Worm (Caenorhabditis elegans) whole organism, L4 larva: Measurements from ENCODE around the gene glc-4.

ENCODE experiments used
- D1046.2 ChIP-seq: fragments of 200-800 bp; sonication (Bioruptor generic); IDR thresholded peaks from 2 replicates; pipeline ENCODE4 v1.3.6; 2022; ENCODE audit warnings: missing genetic modification characterization, missing compliant biosample characterization
- F44E2.7 ChIP-seq: fragments of 200-800 bp; sonication (Bioruptor generic); IDR thresholded peaks from 2 replicates; pipeline ENCODE4 v2.1.2; 2022; ENCODE audit warnings: missing genetic modification characterization, missing compliant biosample characterization
- F49E8.2 ChIP-seq: sonication (generic microtip); optimal IDR thresholded peaks from 2 replicates; lab custom pipeline; 2016; ENCODE audit warnings: missing compliant biosample characterization, mild to moderate bottlenecking, missing genetic modification characterization, borderline replicate concordance
- T20F7.1 ChIP-seq: fragments of 200-800 bp; sonication (Bioruptor generic); optimal IDR thresholded peaks from 2 replicates; lab custom pipeline; 2018; ENCODE audit warnings: mild to moderate bottlenecking, missing genetic modification characterization, missing compliant biosample characterization
- Y48G9A.11 ChIP-seq: fragments of 200-800 bp; sonication (Bioruptor generic); IDR thresholded peaks from 2 replicates; pipeline ENCODE4 v1.3.6; 2022; ENCODE audit warnings: missing genetic modification reagents, missing genetic modification characterization, missing compliant biosample characterization
- ZK546.5 ChIP-seq, 2 experiments: sonication (generic microtip); optimal IDR thresholded peaks; 2 replicates each; lab custom pipeline; 2017; ENCODE audit warnings: missing biosample characterization in 2 of 2, missing genetic modification characterization in 2 of 2
- aha-1 ChIP-seq: fragments of 150-350 bp; peaks from one replicate; lab custom pipeline; 2014; ENCODE audit warnings: missing biosample characterization, missing genetic modification characterization
- ama-1 ChIP-seq: fragments of 150-350 bp; optimal IDR thresholded peaks from 2 replicates; lab custom pipeline; 2014; ENCODE audit warnings: inconsistent platforms, mixed read lengths
- ceh-28 ChIP-seq: fragments of 150-350 bp; optimal IDR thresholded peaks from 2 replicates; lab custom pipeline; 2014; ENCODE audit warnings: missing biosample characterization, missing genetic modification reagents, missing genetic modification characterization
- ceh-32 ChIP-seq: sonication (generic microtip); optimal IDR thresholded peaks from 2 replicates; lab custom pipeline; 2016; ENCODE audit warnings: mild to moderate bottlenecking, missing genetic modification characterization, missing compliant biosample characterization; ENCODE audit not compliant: poor library complexity
- ces-1 ChIP-seq: fragments of 150-350 bp; sonication (generic microtip); optimal IDR thresholded peaks from 4 replicates; lab custom pipeline; 2014; ENCODE audit warnings: missing biosample characterization, missing genetic modification reagents, missing genetic modification characterization
- daf-12 ChIP-seq: fragments of 150-350 bp; optimal IDR thresholded peaks from 2 replicates; lab custom pipeline; 2014; ENCODE audit warnings: missing biosample characterization, missing genetic modification reagents, missing genetic modification characterization
- daf-19 ChIP-seq: fragments of 200-800 bp; sonication (Bioruptor generic); conservative IDR thresholded peaks from 2 replicates; pipeline ENCODE4 v1.3.6; 2022; ENCODE audit warnings: missing genetic modification characterization, missing compliant biosample characterization
- dmd-6 ChIP-seq: fragments of 200-800 bp; sonication (Bioruptor generic); IDR thresholded peaks from 2 replicates; pipeline ENCODE4 v1.3.6; 2022; ENCODE audit warnings: missing genetic modification reagents, missing genetic modification characterization, missing compliant biosample characterization
- dpl-1 ChIP-seq: fragments of 150-350 bp; optimal IDR thresholded peaks from 2 replicates; lab custom pipeline; 2014; ENCODE audit warnings: missing biosample characterization, missing genetic modification reagents, missing genetic modification characterization
- duxl-1 ChIP-seq: sonication (generic microtip); optimal IDR thresholded peaks from 2 replicates; lab custom pipeline; 2016; ENCODE audit warnings: mild to moderate bottlenecking, missing genetic modification characterization, moderate library complexity, missing compliant biosample characterization; ENCODE audit not compliant: poor library complexity
- dve-1 ChIP-seq: sonication (generic microtip); optimal IDR thresholded peaks from 2 replicates; lab custom pipeline; 2017; ENCODE audit warnings: antibody characterized with exemption, mild to moderate bottlenecking, missing genetic modification characterization, missing compliant biosample characterization; ENCODE audit not compliant: insufficient read depth
- egl-43 ChIP-seq: fragments of 200-800 bp; sonication (Bioruptor generic); IDR thresholded peaks from 2 replicates; pipeline ENCODE4 v1.3.6; 2022; ENCODE audit warnings: missing genetic modification reagents, missing genetic modification characterization, missing compliant biosample characterization
- gei-8 ChIP-seq: fragments of 200-800 bp; sonication (Bioruptor generic); optimal IDR thresholded peaks from 2 replicates; lab custom pipeline; 2018; ENCODE audit warnings: mild to moderate bottlenecking, missing genetic modification characterization, missing compliant biosample characterization
- hif-1 ChIP-seq, 2 experiments: sonication (generic microtip); optimal IDR thresholded peaks; 2 replicates each; lab custom pipeline; 2016 to 2017; ENCODE audit warnings: missing compliant biosample characterization in 2 of 2, missing genetic modification characterization in 2 of 2, missing genetic modification reagents in 2 of 2, missing genotype in 2 of 2, mild to moderate bottlenecking in 1 of 2
- hlh-30 ChIP-seq: sonication (generic microtip); optimal IDR thresholded peaks from 2 replicates; lab custom pipeline; 2017; ENCODE audit warnings: antibody characterized with exemption, mild to moderate bottlenecking, missing genetic modification characterization, missing compliant biosample characterization; ENCODE audit not compliant: insufficient read depth
- hmg-1.1 ChIP-seq: fragments of 200-800 bp; sonication (Bioruptor generic); IDR thresholded peaks from 2 replicates; pipeline ENCODE4 v1.3.6; 2022; ENCODE audit warnings: missing genetic modification reagents, missing genetic modification characterization, missing compliant biosample characterization
- lin-13 ChIP-seq: fragments of 150-350 bp; optimal IDR thresholded peaks from 2 replicates; lab custom pipeline; 2014; ENCODE audit warnings: missing biosample characterization, missing genetic modification reagents, missing genetic modification characterization
- lin-38 ChIP-seq: fragments of 200-800 bp; sonication (Bioruptor generic); IDR thresholded peaks from 2 replicates; pipeline ENCODE4 v1.3.6; 2022; ENCODE audit warnings: missing genetic modification reagents, missing genetic modification characterization, missing compliant biosample characterization
- lir-3 ChIP-seq: sonication (generic microtip); optimal IDR thresholded peaks from 2 replicates; lab custom pipeline; 2016; ENCODE audit warnings: mild to moderate bottlenecking, missing genetic modification characterization, missing compliant biosample characterization
- madf-9 ChIP-seq: fragments of 200-800 bp; sonication (Bioruptor generic); conservative IDR thresholded peaks from 2 replicates; pipeline ENCODE4 v1.3.6; 2022; ENCODE audit warnings: missing genetic modification reagents, missing genetic modification characterization, missing compliant biosample characterization
- mdl-1 ChIP-seq, 2 experiments: fragments of 150-350 bp in 1 of 2; sonication (generic microtip) in 1 of 2; optimal IDR thresholded peaks; 2 replicates each; lab custom pipeline; 2014 to 2017; ENCODE audit warnings: missing biosample characterization in 2 of 2, missing genetic modification characterization in 2 of 2
- mes-2 ChIP-seq: sonication (generic microtip); optimal IDR thresholded peaks from 2 replicates; lab custom pipeline; 2016; ENCODE audit warnings: missing genotype, mild to moderate bottlenecking, missing genetic modification characterization, missing compliant biosample characterization; ENCODE audit not compliant: poor library complexity, severe bottlenecking
- nhr-11 ChIP-seq: fragments of 150-350 bp; optimal IDR thresholded peaks from 2 replicates; lab custom pipeline; 2014; ENCODE audit warnings: missing biosample characterization, missing genetic modification characterization
- nhr-25 ChIP-seq: sonication (generic microtip); optimal IDR thresholded peaks from 2 replicates; lab custom pipeline; 2017; ENCODE audit warnings: missing genetic modification characterization, mild to moderate bottlenecking, missing compliant biosample characterization, antibody characterized with exemption, moderate library complexity, borderline replicate concordance; ENCODE audit not compliant: insufficient read depth
- nhr-28 ChIP-seq: fragments of 150-350 bp; optimal IDR thresholded peaks from 2 replicates; lab custom pipeline; 2014; ENCODE audit warnings: missing biosample characterization, missing genetic modification characterization
- nhr-41 ChIP-seq: fragments of 200-800 bp; sonication (Bioruptor generic); IDR thresholded peaks from 2 replicates; pipeline ENCODE4 v1.3.6; 2022; ENCODE audit warnings: missing genetic modification reagents, missing genetic modification characterization, missing compliant biosample characterization
- nhr-48 ChIP-seq: sonication (generic microtip); optimal IDR thresholded peaks from 2 replicates; lab custom pipeline; 2016; ENCODE audit warnings: mild to moderate bottlenecking, missing genetic modification characterization, missing compliant biosample characterization
- nhr-76 ChIP-seq: fragments of 150-350 bp; optimal IDR thresholded peaks from 2 replicates; lab custom pipeline; 2014; ENCODE audit warnings: missing biosample characterization, missing genetic modification characterization
- php-3 ChIP-seq: fragments of 200-800 bp; sonication (Bioruptor generic); IDR thresholded peaks from 2 replicates; pipeline ENCODE4 v1.3.6; 2022; ENCODE audit warnings: missing genetic modification reagents, missing genetic modification characterization, missing compliant biosample characterization
- pqm-1 ChIP-seq: sonication (generic microtip); optimal IDR thresholded peaks from 2 replicates; lab custom pipeline; 2017; ENCODE audit warnings: missing biosample characterization, missing genetic modification characterization
- rbr-2 ChIP-seq: sonication (generic microtip); optimal IDR thresholded peaks from 2 replicates; lab custom pipeline; 2016; ENCODE audit warnings: missing genotype, missing genetic modification characterization, missing compliant biosample characterization
- skn-1 ChIP-seq: fragments of 150-350 bp; optimal IDR thresholded peaks from 2 replicates; lab custom pipeline; 2014; ENCODE audit warnings: missing biosample characterization, missing genetic modification characterization
- snpc-1.2 ChIP-seq: fragments of 200-800 bp; sonication (Bioruptor generic); IDR thresholded peaks from 2 replicates; pipeline ENCODE4 v1.3.6; 2022; ENCODE audit warnings: missing genetic modification reagents, missing genetic modification characterization, missing compliant biosample characterization
- spr-1 ChIP-seq: sonication (generic microtip); optimal IDR thresholded peaks from 2 replicates; lab custom pipeline; 2016; ENCODE audit warnings: mild to moderate bottlenecking, missing genetic modification characterization, missing compliant biosample characterization
- spr-3 ChIP-seq: fragments of 200-800 bp; sonication (Bioruptor generic); optimal IDR thresholded peaks from 2 replicates; lab custom pipeline; 2018; ENCODE audit warnings: mild to moderate bottlenecking, missing genetic modification characterization, missing compliant biosample characterization
- tag-97 ChIP-seq: fragments of 200-800 bp; sonication (Bioruptor generic); IDR thresholded peaks from 2 replicates; pipeline ENCODE4 v1.3.6; 2022; ENCODE audit warnings: missing genetic modification characterization, missing compliant biosample characterization
- vab-7 ChIP-seq: fragments of 200-800 bp; sonication (Bioruptor generic); IDR thresholded peaks from 2 replicates; pipeline ENCODE4 v1.3.6; 2022; ENCODE audit warnings: missing genetic modification reagents, missing genetic modification characterization, missing compliant biosample characterization
- zag-1 ChIP-seq: fragments of 150-350 bp; optimal IDR thresholded peaks from 2 replicates; lab custom pipeline; 2014; ENCODE audit warnings: missing biosample characterization, missing genetic modification characterization
- zfp-2 ChIP-seq: sonication (generic microtip); optimal IDR thresholded peaks from 2 replicates; lab custom pipeline; 2016; ENCODE audit warnings: mild to moderate bottlenecking, missing genetic modification characterization, missing compliant biosample characterization
- zip-11 ChIP-seq: fragments of 200-800 bp; sonication (Bioruptor generic); IDR thresholded peaks from 2 replicates; pipeline ENCODE4 v1.3.6; 2022; ENCODE audit warnings: missing genetic modification characterization, missing compliant biosample characterization
- zip-2 ChIP-seq: fragments of 150-350 bp; optimal IDR thresholded peaks from 2 replicates; lab custom pipeline; 2014; ENCODE audit warnings: missing biosample characterization, missing genetic modification characterization
- ztf-11 ChIP-seq: fragments of 150-350 bp; optimal IDR thresholded peaks from 2 replicates; lab custom pipeline; 2014; ENCODE audit warnings: missing biosample characterization, missing genetic modification characterization
- ztf-7 ChIP-seq: fragments of 150-350 bp; optimal IDR thresholded peaks from 2 replicates; lab custom pipeline; 2014; ENCODE audit warnings: missing biosample characterization, missing genetic modification characterization

Gene glc-4

DNA sequence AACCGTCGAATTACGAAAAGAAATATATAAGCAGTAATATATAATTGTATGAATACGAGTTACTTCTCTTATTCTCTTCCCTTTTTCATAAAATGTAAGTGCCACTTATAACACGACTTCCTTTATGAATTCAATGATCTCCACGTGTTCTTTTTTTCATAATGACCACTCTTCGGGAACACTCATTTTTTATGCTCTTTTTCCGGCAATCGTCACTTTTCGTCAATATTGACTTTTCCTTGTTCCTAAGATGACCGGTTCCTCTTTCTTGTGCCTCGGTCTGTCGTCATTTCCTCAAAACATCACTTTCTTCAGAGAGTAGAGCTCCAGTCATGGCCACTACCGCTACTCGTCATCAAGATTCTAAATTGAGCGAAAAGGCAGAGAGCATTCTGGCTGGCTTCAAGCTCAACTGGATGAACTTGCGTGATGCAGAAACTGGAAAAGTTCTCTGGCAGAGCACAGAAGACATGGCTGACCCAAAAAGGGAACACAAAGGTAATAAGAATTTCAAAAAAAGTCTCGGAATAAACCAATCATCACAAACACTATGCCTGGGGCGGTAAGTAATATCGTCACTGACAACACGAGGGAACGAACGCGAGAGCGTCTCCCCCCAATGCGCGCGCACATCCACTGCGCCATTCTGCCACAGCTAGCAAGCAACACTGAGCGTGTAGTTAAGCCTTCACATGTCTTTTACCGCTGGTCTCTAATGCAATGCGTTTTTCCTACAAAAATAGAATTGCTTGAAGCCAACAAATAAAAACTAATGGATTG, 8.9 kb upstream of the glc-4 start, which contains the start of gene pdl-1:
TSS of gene pdl-1 (plus strand) at position 309 of the 780 bp plus-strand sequence.
- TF ChIP-seq ZK546.5 (tag; optimal IDR thresholded peaks at IDR 0.05; lab: Kevin White, UChicago) (no peak), mes-2 (tag; lab: Kevin White, UChicago) (peak; percentile 86), ztf-7 (tag; lab: Kevin White, UChicago) (peak; percentile 40), F44E2.7 (peak; percentile 94), nhr-76 (no peak), nhr-41 (peak; percentile 86), nhr-25 (tag; lab: Kevin White, UChicago) (peak; percentile 15), dpl-1 (GFP tag; lab: Kevin White, UChicago) (peak; percentile 40), snpc-1.2 (GFP tag; lab: Robert Waterston, UW) (peak; percentile 86), pqm-1 (tag; lab: Kevin White, UChicago) (no peak), nhr-48 (tag; lab: Kevin White, UChicago) (peak; percentile 76), zip-11 (GFP tag; lab: Robert Waterston, UW) (peak; percentile 55; the same call in 1 of the 2 replicates), zag-1 (tag; lab: Kevin White, UChicago) (no peak), ceh-32 (tag; lab: Kevin White, UChicago) (peak; percentile 51), ceh-28 (tag; lab: Kevin White, UChicago) (no peak), skn-1 (tag; lab: Kevin White, UChicago) (no peak), daf-19 (GFP tag; lab: Robert Waterston, UW) (peak; percentile 96), nhr-28 (peak; percentile 18), duxl-1 (tag; lab: Kevin White, UChicago) (peak; percentile 83), Y48G9A.11 (GFP tag; lab: Robert Waterston, UW) (peak; percentile 79), vab-7 (GFP tag; lab: Robert Waterston, UW) (peak; percentile 96), lin-13 (peak; percentile 62), ztf-11 (tag; lab: Kevin White, UChicago) (no peak), daf-12 (tag; lab: Kevin White, UChicago) (no peak), tag-97 (GFP tag; lab: Robert Waterston, UW) (no peak), zfp-2 (peak; percentile 32), ces-1 (GFP tag; lab: Kevin White, UChicago) (no peak), spr-1 (peak; percentile 78), lir-3 (peak; percentile 94), zip-2 (peak; percentile 73), dmd-6 (GFP tag; lab: Robert Waterston, UW) (peak; percentile 73), D1046.2 (peak; percentile 85), F49E8.2 (peak; percentile 76), rbr-2 (tag; lab: Kevin White, UChicago) (peak; percentile 84), ama-1 (lab: Kevin White, UChicago) (no peak), madf-9 (GFP tag; lab: Robert Waterston, UW) (peak; percentile 76), php-3 (GFP tag; lab: Robert Waterston, UW) (peak; percentile 80), hif-1 (tag; optimal IDR thresholded peaks at IDR 0.05; lab: Kevin White, UChicago) (peak in 1 of 2 experiments; percentile 69), T20F7.1 (GFP tag; lab: Kevin White, UChicago) (peak; percentile 67), spr-3 (peak; percentile 77), hlh-30 (tag; lab: Kevin White, UChicago) (peak; percentile 58), aha-1 (tag; lab: Kevin White, UChicago) (peak; percentile 67), lin-38 (GFP tag; lab: Robert Waterston, UW) (peak; percentile 87), mdl-1 (tag; optimal IDR thresholded peaks at IDR 0.05; lab: Kevin White, UChicago) (peak in 1 of 2 experiments; percentile 7), hmg-1.1 (GFP tag; lab: Robert Waterston, UW) (peak; percentile 95), nhr-11 (peak; percentile 57), egl-43 (GFP tag; lab: Robert Waterston, UW) (peak; percentile 98), dve-1 (tag; lab: Kevin White, UChicago) (peak; percentile 61), gei-8 (peak; percentile 91)
